Fruit fly (Drosophila melanogaster) whole organism, embryonic: ENCODE measurements around the gene CG9550.

Experiments
- B-H1 ChIP-seq: fragments of 200-800 bp; sonication (Bioruptor generic); IDR thresholded peaks from 3 replicates; pipeline ENCODE4 v1.3.6; 2022; ENCODE audit warnings: missing biosample characterization, missing genetic modification characterization
- CG10565 ChIP-seq: fragments of 200-800 bp; sonication (Bioruptor generic); optimal IDR thresholded peaks from 3 replicates; lab custom pipeline; 2016; ENCODE audit warnings: missing biosample characterization, mild to moderate bottlenecking, missing genetic modification characterization
- CG10979 ChIP-seq: fragments of 200-800 bp; sonication (Bioruptor generic); optimal IDR thresholded peaks from 2 replicates; lab custom pipeline; 2018; ENCODE audit warnings: missing biosample characterization, mild to moderate bottlenecking, missing genetic modification characterization, moderate library complexity
- CG12299 ChIP-seq: fragments of 200-800 bp; sonication (Bioruptor generic); optimal IDR thresholded peaks from 2 replicates; lab custom pipeline; 2018; ENCODE audit warnings: missing biosample characterization, mild to moderate bottlenecking, missing genetic modification characterization
- CG12659 ChIP-seq: fragments of 200-800 bp; sonication (Bioruptor generic); optimal IDR thresholded peaks from 3 replicates; lab custom pipeline; 2017; ENCODE audit warnings: mild to moderate bottlenecking, missing biosample characterization, missing genetic modification reagents, missing genetic modification characterization
- CG14014 ChIP-seq: fragments of 200-800 bp; sonication (Bioruptor generic); IDR thresholded peaks from 2 replicates; pipeline ENCODE4 v1.3.6; 2022; ENCODE audit warnings: missing biosample characterization, missing genetic modification characterization
- CG14667 ChIP-seq: fragments of 200-800 bp; sonication (Bioruptor generic); IDR thresholded peaks from 2 replicates; pipeline ENCODE4 v1.3.6; 2022; ENCODE audit warnings: missing biosample characterization, missing genetic modification characterization
- CG15073 ChIP-seq: fragments of 200-800 bp; sonication (Bioruptor generic); optimal IDR thresholded peaks from 2 replicates; lab custom pipeline; 2016; ENCODE audit warnings: missing biosample characterization, missing genetic modification characterization
- CG15269 ChIP-seq: fragments of 200-800 bp; sonication (Bioruptor generic); optimal IDR thresholded peaks from 2 replicates; lab custom pipeline; 2018; ENCODE audit warnings: missing biosample characterization, mild to moderate bottlenecking, missing genetic modification characterization, moderate library complexity
- CG15696 ChIP-seq: fragments of 200-800 bp; sonication (Bioruptor generic); optimal IDR thresholded peaks from 2 replicates; lab custom pipeline; 2019; ENCODE audit warnings: missing biosample characterization, mild to moderate bottlenecking, missing genetic modification characterization, moderate library complexity
- CG16815 ChIP-seq: fragments of 200-800 bp; sonication (Bioruptor generic); optimal IDR thresholded peaks from 3 replicates; lab custom pipeline; 2017; ENCODE audit warnings: missing biosample characterization, mild to moderate bottlenecking, missing genetic modification characterization
- CG2199 ChIP-seq: fragments of 200-800 bp; sonication (Bioruptor generic); IDR thresholded peaks from 3 replicates; pipeline ENCODE4 v1.3.6; 2022; ENCODE audit warnings: missing biosample characterization, missing genetic modification characterization
- CG31388 ChIP-seq: fragments of 200-800 bp; sonication (Bioruptor generic); optimal IDR thresholded peaks from 2 replicates; lab custom pipeline; 2016; ENCODE audit warnings: missing biosample characterization, missing genetic modification characterization
- CG3281 ChIP-seq: fragments of 200-800 bp; sonication (Bioruptor generic); optimal IDR thresholded peaks from 3 replicates; lab custom pipeline; 2017; ENCODE audit warnings: missing biosample characterization, mild to moderate bottlenecking, missing genetic modification characterization
- CG3407 ChIP-seq: fragments of 200-800 bp; sonication (Bioruptor generic); optimal IDR thresholded peaks from 2 replicates; lab custom pipeline; 2018; ENCODE audit warnings: missing biosample characterization, mild to moderate bottlenecking, missing genetic modification characterization
- CG4328 ChIP-seq: fragments of 200-800 bp; sonication (Bioruptor generic); optimal IDR thresholded peaks from 3 replicates; lab custom pipeline; 2017; ENCODE audit warnings: missing biosample characterization, missing genetic modification reagents, missing genetic modification characterization
- CG8388 ChIP-seq: fragments of 200-800 bp; sonication (Bioruptor generic); optimal IDR thresholded peaks from 2 replicates; lab custom pipeline; 2019; ENCODE audit warnings: missing biosample characterization, mild to moderate bottlenecking, missing genetic modification characterization, moderate library complexity
- Doc3 ChIP-seq: fragments of 200-800 bp; sonication (Bioruptor generic); IDR thresholded peaks from 3 replicates; pipeline ENCODE4 v1.3.6; 2022; ENCODE audit warnings: missing biosample characterization, missing genetic modification characterization; ENCODE audit not compliant: partially characterized antibody
- Drgx ChIP-seq: fragments of 200-800 bp; sonication (Bioruptor generic); IDR thresholded peaks from 2 replicates; pipeline ENCODE4 v1.3.6; 2022; ENCODE audit warnings: missing biosample characterization, missing genetic modification characterization
- ERR ChIP-seq: fragments of 200-800 bp; sonication (Bioruptor generic); optimal IDR thresholded peaks from 2 replicates; lab custom pipeline; 2016; ENCODE audit warnings: missing biosample characterization, missing genetic modification characterization
- GATAe ChIP-seq: fragments of 200-800 bp; sonication (Bioruptor generic); conservative IDR thresholded peaks from 2 replicates; pipeline ENCODE4 v1.3.6; 2022; ENCODE audit warnings: missing biosample characterization, missing genetic modification characterization
- Hr51 ChIP-seq, 2 experiments: fragments of 200-800 bp; sonication (Bioruptor generic); optimal IDR thresholded peaks; 2 replicates in 1 of 2; 3 replicates in 1 of 2; lab custom pipeline; 2016 to 2018; ENCODE audit warnings: missing biosample characterization in 2 of 2, missing genetic modification characterization in 2 of 2, mild to moderate bottlenecking in 1 of 2, moderate library complexity in 1 of 2
- Lim3 ChIP-seq: fragments of 200-800 bp; sonication (Bioruptor generic); IDR thresholded peaks from 2 replicates; pipeline ENCODE4 v1.3.6; 2022; ENCODE audit warnings: missing biosample characterization, missing genetic modification characterization
- MESR4 ChIP-seq: fragments of 200-800 bp; sonication (Bioruptor generic); optimal IDR thresholded peaks from 2 replicates; lab custom pipeline; 2018; ENCODE audit warnings: missing biosample characterization, mild to moderate bottlenecking, missing genetic modification characterization, moderate library complexity
- Meics ChIP-seq: fragments of 200-800 bp; sonication (Bioruptor generic); optimal IDR thresholded peaks from 2 replicates; lab custom pipeline; 2017; ENCODE audit warnings: missing biosample characterization, mild to moderate bottlenecking, missing genetic modification characterization
- Scr ChIP-seq: fragments of 200-800 bp; sonication (Bioruptor generic); IDR thresholded peaks from 2 replicates; pipeline ENCODE4 v1.3.6; 2022; ENCODE audit warnings: missing biosample characterization, missing genetic modification characterization; ENCODE audit not compliant: partially characterized antibody
- Sry-δ ChIP-seq: fragments of 200-800 bp; sonication (Bioruptor generic); optimal IDR thresholded peaks from 2 replicates; lab custom pipeline; 2016; ENCODE audit warnings: missing biosample characterization, missing genetic modification characterization
- Tbp ChIP-seq: fragments of >200 bp; optimal IDR thresholded peaks from 2 replicates; lab custom pipeline; 2018; ENCODE audit warnings: missing biosample characterization, missing genetic modification characterization
- YL-1 ChIP-seq: fragments of 200-800 bp; sonication (Bioruptor generic); optimal IDR thresholded peaks from 3 replicates; lab custom pipeline; 2017; ENCODE audit warnings: missing biosample characterization, mild to moderate bottlenecking, missing genetic modification characterization
- ara ChIP-seq: fragments of 200-800 bp; sonication (Bioruptor generic); IDR thresholded peaks from 2 replicates; pipeline ENCODE4 v1.3.6; 2022; ENCODE audit warnings: missing biosample characterization, missing genetic modification characterization
- chm ChIP-seq: fragments of 200-800 bp; sonication (Bioruptor generic); IDR thresholded peaks from 2 replicates; pipeline ENCODE4 v1.3.6; 2022; ENCODE audit warnings: missing biosample characterization, missing genetic modification characterization
- dan ChIP-seq: fragments of 200-800 bp; sonication (Bioruptor generic); IDR thresholded peaks from 2 replicates; pipeline ENCODE4 v1.3.6; 2022; ENCODE audit warnings: missing biosample characterization, missing genetic modification characterization
- dysf ChIP-seq: fragments of 200-800 bp; sonication (Bioruptor generic); IDR thresholded peaks from 3 replicates; pipeline ENCODE4 v1.3.6; 2022; ENCODE audit warnings: missing biosample characterization, missing genetic modification characterization
- ewg ChIP-seq: fragments of 200-800 bp; sonication (Bioruptor generic); optimal IDR thresholded peaks from 3 replicates; lab custom pipeline; 2017; ENCODE audit warnings: mild to moderate bottlenecking, missing biosample characterization, missing genetic modification reagents, missing genetic modification characterization
- fd64A ChIP-seq: fragments of 200-800 bp; sonication (Bioruptor generic); optimal IDR thresholded peaks from 3 replicates; lab custom pipeline; 2018; ENCODE audit warnings: missing biosample characterization, mild to moderate bottlenecking, missing genetic modification characterization
- grau ChIP-seq: fragments of 200-800 bp; optimal IDR thresholded peaks from 3 replicates; lab custom pipeline; 2019; ENCODE audit warnings: missing biosample characterization, mild to moderate bottlenecking, missing genetic modification characterization, moderate library complexity
- hb ChIP-seq: fragments of 200-800 bp; sonication (Bioruptor generic); IDR thresholded peaks from 3 replicates; pipeline ENCODE4 v1.3.6; 2022; ENCODE audit warnings: missing biosample characterization, missing genetic modification characterization; ENCODE audit not compliant: partially characterized antibody
- kay ChIP-seq: fragments of 200-800 bp; sonication (Bioruptor generic); optimal IDR thresholded peaks from 2 replicates; lab custom pipeline; 2016; ENCODE audit warnings: missing biosample characterization, missing genetic modification characterization
- klu ChIP-seq: fragments of 200-800 bp; sonication (Bioruptor generic); IDR thresholded peaks from 2 replicates; pipeline ENCODE4 v1.3.6; 2022; ENCODE audit warnings: missing biosample characterization, missing genetic modification characterization
- knrl ChIP-seq: fragments of 200-800 bp; sonication (Bioruptor generic); IDR thresholded peaks from 3 replicates; pipeline ENCODE4 v1.3.6; 2022; ENCODE audit warnings: missing biosample characterization, missing genetic modification characterization; ENCODE audit not compliant: partially characterized antibody
- maf-S ChIP-seq: fragments of 200-800 bp; sonication (Bioruptor generic); optimal IDR thresholded peaks from 2 replicates; lab custom pipeline; 2016; ENCODE audit warnings: missing biosample characterization, missing genetic modification characterization
- mld ChIP-seq: fragments of 200-800 bp; sonication (Bioruptor generic); IDR thresholded peaks from 3 replicates; pipeline ENCODE4 v1.3.6; 2022; ENCODE audit warnings: missing biosample characterization, missing genetic modification characterization; ENCODE audit not compliant: partially characterized antibody
- ranshi ChIP-seq: fragments of 200-800 bp; sonication (Bioruptor generic); IDR thresholded peaks from 2 replicates; pipeline ENCODE4 v1.3.6; 2022; ENCODE audit warnings: missing biosample characterization, missing genetic modification characterization
- schlank ChIP-seq: fragments of 200-800 bp; sonication (Bioruptor generic); optimal IDR thresholded peaks from 2 replicates; lab custom pipeline; 2018; ENCODE audit warnings: missing biosample characterization, mild to moderate bottlenecking, missing genetic modification characterization
- sens-2 ChIP-seq: fragments of 200-800 bp; sonication (Bioruptor generic); IDR thresholded peaks from 2 replicates; pipeline ENCODE4 v1.3.6; 2022; ENCODE audit warnings: missing biosample characterization, missing genetic modification characterization
- sim ChIP-seq: fragments of 200-800 bp; sonication (Bioruptor generic); IDR thresholded peaks from 2 replicates; pipeline ENCODE4 v1.3.6; 2022; ENCODE audit warnings: missing biosample characterization, missing genetic modification characterization
- sqz ChIP-seq: fragments of 200-800 bp; sonication (Bioruptor generic); optimal IDR thresholded peaks from 3 replicates; lab custom pipeline; 2018; ENCODE audit warnings: missing biosample characterization, mild to moderate bottlenecking, missing genetic modification characterization
- zf30C ChIP-seq: fragments of 200-800 bp; sonication (Bioruptor generic); optimal IDR thresholded peaks from 3 replicates; lab custom pipeline; 2018; ENCODE audit warnings: missing biosample characterization, mild to moderate bottlenecking, missing genetic modification characterization

The CG9550 gene

DNA sequence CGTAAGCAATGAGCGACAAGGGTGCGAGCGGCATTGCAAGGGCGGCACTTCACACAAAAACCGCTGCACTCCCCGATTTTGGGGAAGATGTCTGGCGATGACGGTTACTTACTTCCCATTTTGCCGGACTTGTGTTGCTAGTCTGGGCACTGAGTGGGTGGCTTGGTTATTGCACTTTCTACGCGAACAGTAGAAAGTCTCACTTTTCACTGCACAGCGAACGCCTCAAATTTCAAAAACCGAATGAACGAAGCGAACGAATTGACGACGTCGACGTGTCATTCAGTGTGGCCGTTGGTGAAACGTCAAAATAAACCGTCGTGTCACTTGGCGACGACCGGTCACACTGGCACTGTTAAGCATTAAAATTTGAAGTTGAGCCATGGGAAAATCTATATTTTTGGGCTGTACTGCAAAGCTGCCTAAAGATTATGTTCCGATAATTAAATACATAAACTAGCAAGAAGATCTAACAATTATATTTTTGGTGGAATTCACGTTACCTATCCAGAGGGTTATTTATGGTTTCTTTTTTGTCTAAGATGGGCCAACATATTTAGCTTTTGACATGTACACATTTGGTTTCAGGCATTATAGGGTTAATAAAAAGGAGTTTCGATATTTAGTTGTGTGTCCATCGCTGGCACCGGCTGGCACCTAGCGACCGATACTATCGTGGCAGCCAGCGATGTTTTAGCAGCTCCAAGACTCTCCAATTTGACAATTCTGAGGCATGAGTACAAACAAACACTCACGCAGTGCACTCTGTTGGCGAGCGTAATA, 16.4 kb upstream of the CG9550 start, which contains the start of the genes Sec61alpha and Daxx (continued):
- TF ChIP-seq schlank (tag; lab: Kevin White, UChicago) (peak; percentile 40), ERR (peak; percentile 69), Lim3 (no peak), hb (GFP tag; lab: Robert Waterston, UW) (peak; percentile 100), CG4328 (GFP tag; lab: Kevin White, UChicago) (peak; percentile 65), Tbp (no peak), GATAe (GFP tag; lab: Robert Waterston, UW) (peak; percentile 60; the same call in 1 of the 2 replicates), klu (GFP tag; lab: Robert Waterston, UW) (peak; percentile 75; the same call in 1 of the 2 replicates), CG14667 (peak; percentile 80), CG15269 (tag; lab: Kevin White, UChicago) (peak; percentile 84), CG16815 (peak; percentile 73), CG10979 (tag; lab: Kevin White, UChicago) (peak; percentile 68), CG2199 (GFP tag; lab: Robert Waterston, UW) (peak; percentile 61; the same call in 1 of the 3 replicates), Hr51 (GFP tag; optimal IDR thresholded peaks at IDR 0.05; lab: Kevin White, UChicago) (peak; percentile 84), B-H1 (GFP tag; lab: Robert Waterston, UW) (peak; percentile 75), CG14014 (peak; percentile 86), zf30C (no peak), dan (GFP tag; lab: Robert Waterston, UW) (no peak), sqz (GFP tag; lab: Kevin White, UChicago) (no peak), ewg (GFP tag; lab: Kevin White, UChicago) (peak; percentile 63), grau (tag; lab: Kevin White, UChicago) (peak; percentile 82), Drgx (peak; percentile 71), CG12659 (GFP tag; lab: Kevin White, UChicago) (peak; percentile 85), Doc3 (peak; percentile 97), kay (peak; percentile 65), CG31388 (peak; percentile 1), YL-1 (peak; percentile 9), CG15696 (peak; percentile 72), sim (peak; percentile 18; the same call in 1 of the 2 replicates), fd64A (peak; percentile 21), CG3281 (GFP tag; lab: Kevin White, UChicago) (peak; percentile 70), CG10565 (peak; percentile 31), ara (GFP tag; lab: Robert Waterston, UW) (peak; percentile 84), ranshi (GFP tag; lab: Robert Waterston, UW) (peak; percentile 89), CG15073 (peak; percentile 30), dysf (peak; percentile 88), CG8388 (GFP tag; lab: Kevin White, UChicago) (peak; percentile 64), CG12299 (tag; lab: Kevin White, UChicago) (peak; percentile 67), chm (GFP tag; lab: Robert Waterston, UW) (peak; percentile 66), Scr (peak; percentile 99), CG3407 (GFP tag; lab: Kevin White, UChicago) (peak; percentile 45), maf-S (GFP tag; lab: Kevin White, UChicago) (peak; percentile 92), Sry-δ (GFP tag; lab: Kevin White, UChicago) (peak; percentile 100), Meics (GFP tag; lab: Kevin White, UChicago) (peak; percentile 78), sens-2 (peak; percentile 73), MESR4 (GFP tag; lab: Kevin White, UChicago) (peak; percentile 75), knrl (peak; percentile 100), mld (GFP tag; lab: Robert Waterston, UW) (peak; percentile 100)
